Fruit fly (Drosophila melanogaster) whole organism, adult: ENCODE results near the gene CG42266.

Source experiments
- CG11617 ChIP-seq: fragments of 200-800 bp; sonication (Bioruptor generic); optimal IDR thresholded peaks from 2 replicates; lab custom pipeline; 2017; ENCODE audit warnings: mild to moderate bottlenecking, missing biosample characterization, missing genetic modification reagents, missing genetic modification characterization
- CG12768 ChIP-seq: fragments of 200-800 bp; sonication (Bioruptor generic); optimal IDR thresholded peaks from 2 replicates; lab custom pipeline; 2017; ENCODE audit warnings: missing biosample characterization, missing genetic modification characterization, mild to moderate bottlenecking, moderate library complexity, missing genetic modification reagents
- CG14711 ChIP-seq: fragments of 200-800 bp; sonication (Bioruptor generic); optimal IDR thresholded peaks from 2 replicates; lab custom pipeline; 2018; ENCODE audit warnings: missing biosample characterization, mild to moderate bottlenecking, missing genetic modification characterization, moderate library complexity
- CG1620 ChIP-seq: fragments of 200-800 bp; sonication (Bioruptor generic); optimal IDR thresholded peaks from 2 replicates; lab custom pipeline; 2016; ENCODE audit warnings: missing biosample characterization, missing genetic modification characterization
- CG33017 ChIP-seq: fragments of 200-800 bp; sonication (Bioruptor generic); optimal IDR thresholded peaks from 2 replicates; lab custom pipeline; 2018; ENCODE audit warnings: missing biosample characterization, mild to moderate bottlenecking, missing genetic modification characterization, moderate library complexity
- CG5204 ChIP-seq: fragments of 200-800 bp; sonication (Bioruptor generic); optimal IDR thresholded peaks from 2 replicates; lab custom pipeline; 2016; ENCODE audit warnings: missing biosample characterization, missing genetic modification characterization
- CG7045 ChIP-seq: fragments of 200-800 bp; sonication (Bioruptor generic); optimal IDR thresholded peaks from 2 replicates; lab custom pipeline; 2017; ENCODE audit warnings: missing biosample characterization, mild to moderate bottlenecking, missing genetic modification characterization
- CG7101 ChIP-seq: fragments of 200-800 bp; sonication (Bioruptor generic); optimal IDR thresholded peaks from 2 replicates; lab custom pipeline; 2018; ENCODE audit warnings: missing biosample characterization, mild to moderate bottlenecking, missing genetic modification characterization, moderate library complexity
- Clk ChIP-seq: fragments of 200-800 bp; sonication (Bioruptor generic); optimal IDR thresholded peaks from 2 replicates; lab custom pipeline; 2017; ENCODE audit warnings: missing biosample characterization, missing genetic modification characterization
- Crg-1 ChIP-seq: fragments of 200-800 bp; sonication (Bioruptor generic); optimal IDR thresholded peaks from 2 replicates; lab custom pipeline; 2016; ENCODE audit warnings: missing biosample characterization, missing genetic modification characterization
- Hr96 ChIP-seq: fragments of 200-800 bp; sonication (Bioruptor generic); optimal IDR thresholded peaks from 2 replicates; lab custom pipeline; 2016; ENCODE audit warnings: missing biosample characterization, missing genetic modification characterization
- Mnt ChIP-seq: fragments of 200-800 bp; sonication (Bioruptor generic); optimal IDR thresholded peaks from 2 replicates; lab custom pipeline; 2016; ENCODE audit warnings: missing biosample characterization, mild to moderate bottlenecking, missing genetic modification characterization
- bab1 ChIP-seq: fragments of 200-800 bp; sonication (Bioruptor generic); optimal IDR thresholded peaks from 3 replicates; lab custom pipeline; 2019; ENCODE audit warnings: missing biosample characterization, mild to moderate bottlenecking, missing genetic modification characterization, moderate library complexity
- cic ChIP-seq: fragments of 200-800 bp; sonication (Bioruptor generic); optimal IDR thresholded peaks from 2 replicates; lab custom pipeline; 2017; ENCODE audit warnings: missing biosample characterization, mild to moderate bottlenecking, missing genetic modification characterization, moderate library complexity
- cnc ChIP-seq, 2 experiments: fragments of >200 bp; optimal IDR thresholded peaks; 2 replicates each; lab custom pipeline; 2017
- kay ChIP-seq: fragments of 200-800 bp; sonication (Bioruptor generic); peaks from one replicate; lab custom pipeline; 2016; ENCODE audit warnings: missing biosample characterization, missing genetic modification characterization, borderline replicate concordance
- ovo ChIP-seq: fragments of 200-800 bp; sonication (Bioruptor generic); optimal IDR thresholded peaks from 2 replicates; lab custom pipeline; 2016; ENCODE audit warnings: missing biosample characterization, missing genetic modification characterization
- pad ChIP-seq: fragments of 200-800 bp; sonication (Bioruptor generic); optimal IDR thresholded peaks from 3 replicates; lab custom pipeline; 2017; ENCODE audit warnings: missing biosample characterization, missing genetic modification characterization, mild to moderate bottlenecking, moderate library complexity, missing genetic modification reagents
- tj ChIP-seq: fragments of 200-800 bp; sonication (Bioruptor generic); optimal IDR thresholded peaks from 3 replicates; lab custom pipeline; 2017; ENCODE audit warnings: missing biosample characterization, mild to moderate bottlenecking, missing genetic modification characterization, moderate library complexity
- toe ChIP-seq: fragments of 200-800 bp; sonication (Bioruptor generic); optimal IDR thresholded peaks from 2 replicates; lab custom pipeline; 2016; ENCODE audit warnings: missing biosample characterization, missing genetic modification characterization

The CG42266 gene

DNA sequence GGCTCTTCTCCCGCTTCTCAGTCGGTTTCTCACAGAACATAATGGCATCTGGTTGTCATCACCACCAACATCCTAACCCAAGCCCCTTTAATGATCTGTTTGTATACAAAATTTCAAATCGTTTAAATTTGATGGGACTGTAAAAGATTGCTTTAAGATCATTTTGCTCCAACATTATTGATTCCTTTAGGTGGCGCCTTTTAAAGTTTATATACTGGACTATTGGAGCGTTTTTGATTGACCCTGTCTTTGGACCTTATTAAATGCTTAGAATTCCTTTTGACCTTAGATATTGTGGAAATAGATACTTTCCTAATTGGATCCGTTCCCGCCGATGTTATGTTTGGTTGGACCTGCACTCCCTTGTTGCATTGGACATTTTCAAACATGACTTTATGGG, at the start of gene CG42266:
CG42266 (minus strand) TSS at position 101 of the 400 bp plus-strand sequence.
- TF ChIP-seq pad (GFP tag; lab: Kevin White, UChicago) (no peak), CG33017 (no peak), CG11617 (GFP tag; lab: Kevin White, UChicago) (no peak), CG12768 (GFP tag; lab: Kevin White, UChicago) (no peak), kay (GFP tag; lab: Kevin White, UChicago) (no peak)

DNA sequence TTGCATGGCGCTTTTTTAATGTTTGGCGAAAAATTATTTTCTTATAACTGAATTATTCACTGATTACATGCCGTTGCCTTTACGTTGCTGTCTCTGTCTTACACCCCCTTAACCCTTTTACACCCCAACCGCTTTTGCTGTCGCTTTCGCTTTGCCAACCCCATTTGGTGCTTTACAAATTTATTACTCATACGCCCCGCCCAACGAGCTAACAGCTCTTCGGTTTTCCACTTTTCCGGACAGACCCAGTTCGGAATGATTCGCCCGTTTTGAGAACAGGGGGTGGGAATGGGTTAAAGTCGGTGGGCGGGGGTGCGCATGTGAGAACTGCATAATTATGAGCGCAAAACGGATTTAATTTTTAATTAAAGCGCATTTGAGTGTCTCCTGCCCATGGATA, 40.8 kb upstream of the CG42266 start:
- TF ChIP-seq CG11617 (GFP tag; lab: Kevin White, UChicago) (no peak), CG33017 (no peak), CG7101 (tag; lab: Kevin White, UChicago) (no peak), Hr96 (no peak), Clk (GFP tag; lab: Kevin White, UChicago) (no peak), CG14711 (tag; lab: Kevin White, UChicago) (no peak), Mnt (GFP tag; lab: Kevin White, UChicago) (no peak), CG5204 (GFP tag; lab: Kevin White, UChicago) (no peak), CG7045 (GFP tag; lab: Kevin White, UChicago) (no peak), toe (GFP tag; lab: Kevin White, UChicago) (no peak), CG1620 (no peak), cnc (optimal IDR thresholded peaks at IDR 0.05; lab: Kevin White, UChicago) (no peak)

DNA sequence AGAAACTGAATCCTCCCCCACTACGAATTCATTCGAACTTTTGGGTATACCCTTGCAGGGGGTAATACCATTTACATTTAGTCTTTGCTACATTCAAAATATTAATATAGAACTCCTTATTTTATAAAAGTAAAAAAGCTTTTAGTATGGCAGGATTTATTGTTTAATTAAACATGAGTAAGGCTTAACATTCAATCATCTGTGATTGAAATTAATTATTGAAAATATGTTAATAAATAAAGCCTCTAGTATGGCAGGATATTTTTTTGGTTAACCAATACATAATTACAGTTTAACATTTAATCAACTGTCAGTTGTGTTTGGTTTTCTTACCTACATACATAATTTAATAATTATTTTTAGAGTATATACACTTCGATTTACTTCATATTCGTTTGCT, 34.5 kb upstream of the CG42266 start:
- TF ChIP-seq CG12768 (GFP tag; lab: Kevin White, UChicago) (no peak), kay (GFP tag; lab: Kevin White, UChicago) (no peak), CG33017 (no peak), CG7101 (tag; lab: Kevin White, UChicago) (no peak), Mnt (GFP tag; lab: Kevin White, UChicago) (no peak), Clk (GFP tag; lab: Kevin White, UChicago) (no peak), Hr96 (no peak), Crg-1 (GFP tag; lab: Kevin White, UChicago) (no peak), CG5204 (GFP tag; lab: Kevin White, UChicago) (no peak), ovo (GFP tag; lab: Kevin White, UChicago) (no peak), toe (GFP tag; lab: Kevin White, UChicago) (no peak), pad (GFP tag; lab: Kevin White, UChicago) (no peak)

DNA sequence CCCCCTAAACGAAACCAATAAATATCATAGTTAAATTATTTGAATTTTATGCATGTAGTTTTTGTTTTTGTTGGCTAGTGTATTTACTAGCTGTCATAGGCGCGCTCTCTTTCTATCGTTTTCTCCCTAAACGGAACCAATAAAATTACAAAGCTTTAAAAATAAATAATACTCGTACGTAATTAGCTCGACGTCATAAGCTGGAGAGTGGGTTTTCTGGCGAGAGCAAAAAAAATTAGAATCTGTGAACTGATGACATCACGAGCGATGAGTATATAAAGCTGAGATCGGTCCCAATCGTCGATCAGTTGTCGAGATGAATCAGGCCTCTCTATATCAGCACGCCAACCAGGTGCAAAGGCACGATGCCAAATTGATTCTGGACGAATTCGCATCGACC, 25.4 kb upstream of the CG42266 start, which contains the start of gene jhamt:
jhamt (plus strand) TSS at position 301 of the 400 bp plus-strand sequence.
- TF ChIP-seq CG1620 (no peak), bab1 (GFP tag; lab: Kevin White, UChicago) (no peak), CG12768 (GFP tag; lab: Kevin White, UChicago) (no peak), CG33017 (no peak), toe (GFP tag; lab: Kevin White, UChicago) (no peak), tj (GFP tag; lab: Kevin White, UChicago) (no peak), pad (GFP tag; lab: Kevin White, UChicago) (no peak), Crg-1 (GFP tag; lab: Kevin White, UChicago) (no peak), Clk (GFP tag; lab: Kevin White, UChicago) (no peak), CG7101 (tag; lab: Kevin White, UChicago) (no peak), kay (GFP tag; lab: Kevin White, UChicago) (no peak), CG7045 (GFP tag; lab: Kevin White, UChicago) (no peak), cic (GFP tag; lab: Kevin White, UChicago) (no peak), Hr96 (no peak), Mnt (GFP tag; lab: Kevin White, UChicago) (no peak), CG14711 (tag; lab: Kevin White, UChicago) (no peak), CG5204 (GFP tag; lab: Kevin White, UChicago) (no peak), cnc (optimal IDR thresholded peaks at IDR 0.05; lab: Kevin White, UChicago) (no peak), ovo (GFP tag; lab: Kevin White, UChicago) (no peak), CG11617 (GFP tag; lab: Kevin White, UChicago) (no peak)

DNA sequence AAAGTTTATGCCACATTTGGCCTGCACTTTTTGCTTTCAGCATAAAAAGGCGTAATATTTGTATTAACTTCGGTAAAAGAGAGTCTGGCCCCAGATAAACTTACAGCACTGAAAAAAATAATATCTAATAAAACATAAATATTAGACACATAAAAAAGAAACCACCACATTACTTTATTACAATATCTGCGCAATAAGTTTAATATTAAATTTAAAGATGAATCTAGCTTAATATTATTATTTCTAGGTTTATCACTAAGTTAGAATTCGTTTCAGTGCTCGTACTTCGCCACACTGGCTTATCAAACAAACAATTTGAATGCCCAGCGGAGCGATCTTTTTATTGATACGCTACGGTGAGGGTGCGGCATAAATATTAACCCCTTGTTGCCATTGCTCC, 17.7 kb upstream of the CG42266 start:
- TF ChIP-seq Mnt (GFP tag; lab: Kevin White, UChicago) (no peak), kay (GFP tag; lab: Kevin White, UChicago) (no peak), CG12768 (GFP tag; lab: Kevin White, UChicago) (no peak)

DNA sequence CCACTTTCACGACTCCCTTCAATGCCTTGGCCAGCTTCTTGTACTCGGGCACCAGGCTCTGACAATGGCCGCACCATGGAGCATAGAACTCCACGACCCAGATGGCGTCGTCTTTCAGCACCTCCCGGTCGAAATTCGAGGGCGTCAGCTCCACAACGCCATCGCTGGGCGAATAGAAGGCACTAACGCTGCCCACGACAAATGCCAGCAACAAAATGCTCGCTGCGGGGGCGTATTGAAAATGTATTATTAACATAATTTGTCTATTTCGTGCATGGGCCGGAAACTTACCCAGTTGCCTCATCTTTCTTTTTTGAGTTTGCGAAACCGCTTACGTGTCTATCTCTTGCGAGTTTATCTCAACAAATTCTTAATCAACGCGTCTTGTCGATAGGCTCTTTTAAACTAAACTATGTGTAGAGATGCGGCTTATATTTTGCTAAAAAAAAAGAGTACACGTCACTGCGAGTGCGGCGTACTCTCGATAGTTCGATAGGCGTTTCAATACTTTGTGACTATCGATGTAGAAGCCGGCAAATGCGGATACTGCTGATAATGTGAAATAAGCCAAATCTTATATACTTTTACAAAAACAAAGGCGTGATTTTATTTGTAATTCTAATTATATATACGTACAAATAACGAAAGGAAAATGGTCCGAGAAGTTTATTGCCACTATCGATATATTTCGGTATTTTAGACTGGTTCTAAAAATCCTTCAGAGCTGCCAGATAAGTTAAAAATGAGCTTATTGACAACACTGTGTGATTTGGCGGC, 16.3 kb upstream of the CG42266 start, which contains the start of gene CaBP1:
CaBP1 (minus strand) TSS at position 487 of the 777 bp plus-strand sequence.
- TF ChIP-seq Crg-1 (GFP tag; lab: Kevin White, UChicago) (no peak), CG14711 (tag; lab: Kevin White, UChicago) (peak; percentile 86), CG1620 (no peak), CG33017 (no peak), Clk (GFP tag; lab: Kevin White, UChicago) (no peak), cic (GFP tag; lab: Kevin White, UChicago) (no peak), CG7101 (tag; lab: Kevin White, UChicago) (no peak), pad (GFP tag; lab: Kevin White, UChicago) (no peak), Hr96 (no peak), toe (GFP tag; lab: Kevin White, UChicago) (no peak), CG7045 (GFP tag; lab: Kevin White, UChicago) (no peak), ovo (GFP tag; lab: Kevin White, UChicago) (no peak), tj (GFP tag; lab: Kevin White, UChicago) (peak; percentile 69), CG12768 (GFP tag; lab: Kevin White, UChicago) (no peak), CG5204 (GFP tag; lab: Kevin White, UChicago) (no peak), cnc (optimal IDR thresholded peaks at IDR 0.05; lab: Kevin White, UChicago) (no peak), CG11617 (GFP tag; lab: Kevin White, UChicago) (no peak), Mnt (GFP tag; lab: Kevin White, UChicago) (no peak), bab1 (GFP tag; lab: Kevin White, UChicago) (peak; percentile 42), kay (GFP tag; lab: Kevin White, UChicago) (peak; percentile 10)
